Fruit fly (Drosophila melanogaster) whole organism, embryonic: ENCODE measurements around the gene rt.

ENCODE experiments used
- Abd-B ChIP-seq: fragments of 200-800 bp; sonication (Bioruptor generic); optimal IDR thresholded peaks from 2 replicates; lab custom pipeline; 2018; ENCODE audit warnings: missing biosample characterization, mild to moderate bottlenecking, missing genetic modification characterization, moderate library complexity
- Aef1 ChIP-seq: fragments of 200-800 bp; sonication (Bioruptor generic); IDR thresholded peaks from 3 replicates; pipeline ENCODE4 v1.3.6; 2022; ENCODE audit warnings: missing biosample characterization, missing genetic modification characterization
- Bgb ChIP-seq: fragments of 200-800 bp; sonication (Bioruptor generic); IDR thresholded peaks from 2 replicates; pipeline ENCODE4 v1.3.6; 2022; ENCODE audit warnings: missing biosample characterization, missing genetic modification characterization; ENCODE audit not compliant: partially characterized antibody
- CG10209 ChIP-seq: fragments of 200-800 bp; sonication (Bioruptor generic); optimal IDR thresholded peaks from 3 replicates; lab custom pipeline; 2017; ENCODE audit warnings: missing biosample characterization, mild to moderate bottlenecking, missing genetic modification characterization, missing genetic modification reagents
- CG11247 ChIP-seq: fragments of 200-800 bp; sonication (Bioruptor generic); IDR thresholded peaks from 2 replicates; pipeline ENCODE4 v1.3.6; 2022; ENCODE audit warnings: missing biosample characterization, missing genetic modification characterization
- CG12236 ChIP-seq: fragments of 200-800 bp; sonication (Bioruptor generic); optimal IDR thresholded peaks from 2 replicates; lab custom pipeline; 2016; ENCODE audit warnings: missing biosample characterization, missing genetic modification characterization
- CG13287 ChIP-seq: fragments of 200-800 bp; sonication (Bioruptor generic); IDR thresholded peaks from 2 replicates; pipeline ENCODE4 v1.3.6; 2022; ENCODE audit warnings: missing biosample characterization, missing genetic modification characterization; ENCODE audit not compliant: partially characterized antibody
- CG13894 ChIP-seq: fragments of 200-800 bp; sonication (Bioruptor generic); optimal IDR thresholded peaks from 3 replicates; lab custom pipeline; 2018; ENCODE audit warnings: missing biosample characterization, mild to moderate bottlenecking, missing genetic modification characterization, moderate library complexity
- CG14965 ChIP-seq: fragments of 200-800 bp; sonication (Bioruptor generic); optimal IDR thresholded peaks from 2 replicates; lab custom pipeline; 2016; ENCODE audit warnings: missing biosample characterization, missing genetic modification characterization, borderline replicate concordance
- CG15269 ChIP-seq: fragments of 200-800 bp; sonication (Bioruptor generic); optimal IDR thresholded peaks from 2 replicates; lab custom pipeline; 2018; ENCODE audit warnings: missing biosample characterization, mild to moderate bottlenecking, missing genetic modification characterization, moderate library complexity
- CG16815 ChIP-seq: fragments of 200-800 bp; sonication (Bioruptor generic); optimal IDR thresholded peaks from 3 replicates; lab custom pipeline; 2017; ENCODE audit warnings: missing biosample characterization, mild to moderate bottlenecking, missing genetic modification characterization
- CG17612 ChIP-seq: fragments of 200-800 bp; sonication (Bioruptor generic); IDR thresholded peaks from 2 replicates; pipeline ENCODE4 v1.3.6; 2022; ENCODE audit warnings: missing biosample characterization, missing genetic modification characterization
- CG17912 ChIP-seq: fragments of 200-800 bp; sonication (Bioruptor generic); optimal IDR thresholded peaks from 2 replicates; lab custom pipeline; 2018; ENCODE audit warnings: missing biosample characterization, mild to moderate bottlenecking, missing genetic modification characterization
- CG1832 ChIP-seq: fragments of 200-800 bp; sonication (Bioruptor generic); optimal IDR thresholded peaks from 2 replicates; lab custom pipeline; 2017; ENCODE audit warnings: missing biosample characterization, mild to moderate bottlenecking, missing genetic modification characterization, inconsistent platforms
- CG30431 ChIP-seq: fragments of 200-800 bp; sonication (Bioruptor generic); optimal IDR thresholded peaks from 2 replicates; lab custom pipeline; 2017; ENCODE audit warnings: missing biosample characterization, missing genetic modification characterization
- CG32532 ChIP-seq: fragments of 200-800 bp; sonication (Bioruptor generic); IDR thresholded peaks from 2 replicates; pipeline ENCODE4 v1.3.6; 2022; ENCODE audit warnings: missing biosample characterization, missing genetic modification characterization
- CG32767 ChIP-seq: fragments of 200-800 bp; sonication (Bioruptor generic); IDR thresholded peaks from 2 replicates; pipeline ENCODE4 v1.3.6; 2022; ENCODE audit warnings: missing biosample characterization, missing genetic modification characterization
- CG33557 ChIP-seq: fragments of 200-800 bp; sonication (Bioruptor generic); optimal IDR thresholded peaks from 2 replicates; lab custom pipeline; 2019; ENCODE audit warnings: missing biosample characterization, mild to moderate bottlenecking, missing genetic modification characterization, moderate library complexity
- CG34422 ChIP-seq: fragments of 200-800 bp; sonication (Bioruptor generic); IDR thresholded peaks from 3 replicates; pipeline ENCODE4 v1.3.6; 2022; ENCODE audit warnings: missing biosample characterization, missing genetic modification characterization
- CG3726 ChIP-seq: fragments of 200-800 bp; sonication (Bioruptor generic); IDR thresholded peaks from 3 replicates; pipeline ENCODE4, ENCODE4 v1.3.6; 2022; ENCODE audit warnings: missing biosample characterization, missing genetic modification characterization
- CG5953 ChIP-seq: fragments of 200-800 bp; sonication (Bioruptor generic); IDR thresholded peaks from 2 replicates; pipeline ENCODE4 v1.3.6; 2022; ENCODE audit warnings: missing biosample characterization, missing genetic modification characterization
- CG6175 ChIP-seq: fragments of 200-800 bp; sonication (Bioruptor generic); IDR thresholded peaks from 3 replicates; pipeline ENCODE4 v1.3.6; 2022; ENCODE audit warnings: missing biosample characterization, missing genetic modification characterization
- CG6854 ChIP-seq: fragments of 200-800 bp; sonication (Bioruptor generic); optimal IDR thresholded peaks from 3 replicates; lab custom pipeline; 2017; ENCODE audit warnings: missing biosample characterization, mild to moderate bottlenecking, missing genetic modification characterization
- CHES-1-like ChIP-seq: fragments of 200-800 bp; sonication (Bioruptor generic); optimal IDR thresholded peaks from 2 replicates; lab custom pipeline; 2016; ENCODE audit warnings: missing biosample characterization, missing genetic modification characterization
- Dip3 ChIP-seq: fragments of 200-800 bp; sonication (Bioruptor generic); optimal IDR thresholded peaks from 3 replicates; lab custom pipeline; 2016; ENCODE audit warnings: missing biosample characterization, missing genetic modification characterization
- Dll ChIP-seq: fragments of 200-800 bp; sonication (Bioruptor generic); IDR thresholded peaks from 4 replicates; pipeline ENCODE4 v1.3.6; 2022; ENCODE audit warnings: missing biosample characterization, missing genetic modification characterization; ENCODE audit not compliant: partially characterized antibody
- Drgx ChIP-seq: fragments of 200-800 bp; sonication (Bioruptor generic); IDR thresholded peaks from 2 replicates; pipeline ENCODE4 v1.3.6; 2022; ENCODE audit warnings: missing biosample characterization, missing genetic modification characterization
- ERR ChIP-seq: fragments of 200-800 bp; sonication (Bioruptor generic); optimal IDR thresholded peaks from 2 replicates; lab custom pipeline; 2016; ENCODE audit warnings: missing biosample characterization, missing genetic modification characterization
- Fer2 ChIP-seq: fragments of 200-800 bp; sonication (Bioruptor generic); optimal IDR thresholded peaks from 2 replicates; lab custom pipeline; 2018; ENCODE audit warnings: missing biosample characterization, mild to moderate bottlenecking, missing genetic modification characterization, moderate library complexity
- Hr39 ChIP-seq: fragments of >200 bp; optimal IDR thresholded peaks from 2 replicates; lab custom pipeline; 2017
- NC2α ChIP-seq: fragments of 200-800 bp; sonication (Bioruptor generic); optimal IDR thresholded peaks from 2 replicates; lab custom pipeline; 2016; ENCODE audit warnings: missing biosample characterization, missing genetic modification characterization
- Neu2 ChIP-seq: fragments of 200-800 bp; sonication (Bioruptor generic); optimal IDR thresholded peaks from 3 replicates; lab custom pipeline; 2016; ENCODE audit warnings: missing biosample characterization, missing genetic modification characterization, borderline replicate concordance
- NfI ChIP-seq: fragments of 200-800 bp; sonication (Bioruptor generic); optimal IDR thresholded peaks from 3 replicates; lab custom pipeline; 2018; ENCODE audit warnings: missing biosample characterization, mild to moderate bottlenecking, missing genetic modification characterization, moderate library complexity
- Poxn ChIP-seq: fragments of 200-800 bp; sonication (Bioruptor generic); IDR thresholded peaks from 2 replicates; pipeline ENCODE4 v1.3.6; 2022; ENCODE audit warnings: missing biosample characterization, missing genetic modification characterization
- Rx ChIP-seq: fragments of 200-800 bp; sonication (Bioruptor generic); IDR thresholded peaks from 2 replicates; pipeline ENCODE4 v1.3.6; 2022; ENCODE audit warnings: missing biosample characterization, missing genetic modification characterization
- Ssrp ChIP-seq: fragments of 200-800 bp; sonication (Bioruptor generic); optimal IDR thresholded peaks from 2 replicates; lab custom pipeline; 2018; ENCODE audit warnings: missing biosample characterization, mild to moderate bottlenecking, missing genetic modification characterization, moderate library complexity
- abd-A ChIP-seq: fragments of 200-800 bp; sonication (Bioruptor generic); optimal IDR thresholded peaks from 3 replicates; lab custom pipeline; 2019; ENCODE audit warnings: missing biosample characterization, mild to moderate bottlenecking, missing genetic modification characterization, moderate library complexity
- danr ChIP-seq: fragments of 200-800 bp; sonication (Bioruptor generic); IDR thresholded peaks from 2 replicates; pipeline ENCODE4 v1.3.6; 2022; ENCODE audit warnings: missing biosample characterization, missing genetic modification characterization
- dati ChIP-seq: fragments of 200-800 bp; sonication (Bioruptor generic); IDR thresholded peaks from 2 replicates; pipeline ENCODE4 v1.3.6; 2022; ENCODE audit warnings: missing biosample characterization, missing genetic modification characterization
- gcm2 ChIP-seq: fragments of 200-800 bp; sonication (Bioruptor generic); optimal IDR thresholded peaks from 2 replicates; lab custom pipeline; 2016; ENCODE audit warnings: missing biosample characterization, missing genetic modification characterization
- inv ChIP-seq: fragments of 200-800 bp; sonication (Bioruptor generic); IDR thresholded peaks from 2 replicates; pipeline ENCODE4 v1.3.6; 2022; ENCODE audit warnings: missing biosample characterization, missing genetic modification characterization; ENCODE audit not compliant: partially characterized antibody
- kah ChIP-seq: fragments of 200-800 bp; sonication (Bioruptor generic); optimal IDR thresholded peaks from 2 replicates; lab custom pipeline; 2018; ENCODE audit warnings: missing biosample characterization, mild to moderate bottlenecking, missing genetic modification characterization
- scrt ChIP-seq: fragments of 200-800 bp; sonication (Bioruptor generic); optimal IDR thresholded peaks from 2 replicates; lab custom pipeline; 2018; ENCODE audit warnings: missing biosample characterization, mild to moderate bottlenecking, missing genetic modification characterization, moderate library complexity
- sens ChIP-seq: fragments of 200-800 bp; sonication (Bioruptor generic); peaks from one replicate; lab custom pipeline; 2016; ENCODE audit warnings: missing biosample characterization, missing genetic modification characterization
- so ChIP-seq: fragments of 200-800 bp; sonication (Bioruptor generic); IDR thresholded peaks from 3 replicates; pipeline ENCODE4 v1.3.6; 2022; ENCODE audit warnings: missing biosample characterization, missing genetic modification characterization
- tin ChIP-seq: fragments of 200-800 bp; sonication (Bioruptor generic); optimal IDR thresholded peaks from 3 replicates; lab custom pipeline; 2016; ENCODE audit warnings: missing biosample characterization, missing genetic modification characterization
- tio ChIP-seq: fragments of 200-800 bp; sonication (Bioruptor generic); optimal IDR thresholded peaks from 2 replicates; lab custom pipeline; 2017; ENCODE audit warnings: missing biosample characterization, missing genetic modification characterization, inconsistent platforms
- tll ChIP-seq, 2 experiments: fragments of 200-800 bp in 1 of 2; fragments of >200 bp in 1 of 2; sonication (Bioruptor generic) in 1 of 2; optimal IDR thresholded peaks; 2 replicates each; lab custom pipeline; 2017 to 2019; ENCODE audit warnings: missing biosample characterization in 2 of 2, missing genetic modification characterization in 2 of 2, mild to moderate bottlenecking in 1 of 2, moderate library complexity in 1 of 2
- zfh1 ChIP-seq: fragments of 200-800 bp; sonication (Bioruptor generic); IDR thresholded peaks from 3 replicates; pipeline ENCODE4 v1.3.6; 2022; ENCODE audit warnings: missing biosample characterization, missing genetic modification characterization

Gene rt

dm6 chr3L:11586794-11587462 lies 642 bp downstream of the rt start (continued):
- no peak for TF ChIP-seq CG14965 (GFP tag; lab: Kevin White, UChicago)
- no peak for TF ChIP-seq CG17612
- TF ChIP-seq CHES-1-like = peak; percentile 25
- no peak for TF ChIP-seq Dip3 (GFP tag; lab: Kevin White, UChicago)
- no peak for TF ChIP-seq CG3726 (GFP tag; lab: Robert Waterston, UW)
- TF ChIP-seq CG33557 (GFP tag; lab: Kevin White, UChicago) = no peak
- TF ChIP-seq abd-A = no peak
- no peak for TF ChIP-seq tll (GFP tag; optimal IDR thresholded peaks at IDR 0.05; lab: Kevin White, UChicago)
- no peak for TF ChIP-seq CG17912 (GFP tag; lab: Kevin White, UChicago)
- no peak for TF ChIP-seq CG32767 (GFP tag; lab: Robert Waterston, UW)
- TF ChIP-seq CG13894 = no peak
- peak; percentile 28; the same call in 1 of the 2 replicates for TF ChIP-seq CG32532 (GFP tag; lab: Robert Waterston, UW)
- no peak for TF ChIP-seq CG11247
- peak; percentile 76; the same call in 1 of the 3 replicates for TF ChIP-seq CG34422 (GFP tag; lab: Robert Waterston, UW)
- peak; percentile 90 for TF ChIP-seq CG1832 (GFP tag; lab: Kevin White, UChicago)
- no peak for TF ChIP-seq CG15269 (tag; lab: Kevin White, UChicago)
- TF ChIP-seq Dll = peak; percentile 52; the same call in 3 of the 4 replicates
- TF ChIP-seq gcm2 (GFP tag; lab: Kevin White, UChicago) = no peak
- TF ChIP-seq Neu2 (GFP tag; lab: Kevin White, UChicago) = no peak
- no peak for TF ChIP-seq NC2α (GFP tag; lab: Kevin White, UChicago)
- TF ChIP-seq Bgb = peak; percentile 37; the same call in 1 of the 2 replicates
- no peak for TF ChIP-seq tin (GFP tag; lab: Kevin White, UChicago)
- TF ChIP-seq CG12236 (GFP tag; lab: Kevin White, UChicago) = no peak
- TF ChIP-seq Rx (GFP tag; lab: Robert Waterston, UW) = no peak
- no peak for TF ChIP-seq ERR (GFP tag; lab: Kevin White, UChicago)
- TF ChIP-seq CG13287 (GFP tag; lab: Robert Waterston, UW) = peak; percentile 44; the same call in 1 of the 2 replicates
- no peak for TF ChIP-seq kah
- no peak for TF ChIP-seq CG6854 (GFP tag; lab: Kevin White, UChicago)
- TF ChIP-seq inv = 0 out of 2 replicates have a peak, but pooled peaks have one; percentile 21
- no peak for TF ChIP-seq tio (GFP tag; lab: Kevin White, UChicago)
- no peak for TF ChIP-seq dati (GFP tag; lab: Robert Waterston, UW)
- peak; percentile 16; the same call in 1 of the 3 replicates for TF ChIP-seq Aef1 (GFP tag; lab: Robert Waterston, UW)
- no peak; the same call in 1 of the 2 replicates for TF ChIP-seq Drgx (GFP tag; lab: Robert Waterston, UW)
- TF ChIP-seq scrt (GFP tag; lab: Kevin White, UChicago) = no peak
- TF ChIP-seq danr (GFP tag; lab: Robert Waterston, UW) = no peak
- no peak for TF ChIP-seq Fer2
- no peak for TF ChIP-seq Poxn (GFP tag; lab: Robert Waterston, UW)
- no peak for TF ChIP-seq CG10209
- TF ChIP-seq Hr39 (lab: Kevin White, UChicago) = no peak
- TF ChIP-seq sens (GFP tag; lab: Kevin White, UChicago) = no peak
- TF ChIP-seq zfh1 (GFP tag; lab: Robert Waterston, UW) = no peak
- TF ChIP-seq Ssrp (tag; lab: Kevin White, UChicago) = no peak
- TF ChIP-seq CG30431 (GFP tag; lab: Kevin White, UChicago) = no peak
- TF ChIP-seq CG5953 (GFP tag; lab: Robert Waterston, UW) = no peak
- no peak for TF ChIP-seq Abd-B (GFP tag; lab: Kevin White, UChicago)
- TF ChIP-seq CG6175 (GFP tag; lab: Robert Waterston, UW) = 0 out of 3 replicates have a peak, but pooled peaks have one; percentile 34
- TF ChIP-seq NfI (GFP tag; lab: Kevin White, UChicago) = no peak
- TF ChIP-seq CG16815 (GFP tag; lab: Kevin White, UChicago) = no peak
- TF ChIP-seq so (GFP tag; lab: Robert Waterston, UW) = 0 out of 3 replicates have a peak, but pooled peaks have one; percentile 7
